Worm (Caenorhabditis elegans): ENCODE measurements around the gene nep-11.
"Not testable (repeated sequence)": the region's sequence is repeated elsewhere in the genome, so short reads cannot be mapped to it uniquely, and the experiment has no call there.

The nep-11 gene

DNA sequence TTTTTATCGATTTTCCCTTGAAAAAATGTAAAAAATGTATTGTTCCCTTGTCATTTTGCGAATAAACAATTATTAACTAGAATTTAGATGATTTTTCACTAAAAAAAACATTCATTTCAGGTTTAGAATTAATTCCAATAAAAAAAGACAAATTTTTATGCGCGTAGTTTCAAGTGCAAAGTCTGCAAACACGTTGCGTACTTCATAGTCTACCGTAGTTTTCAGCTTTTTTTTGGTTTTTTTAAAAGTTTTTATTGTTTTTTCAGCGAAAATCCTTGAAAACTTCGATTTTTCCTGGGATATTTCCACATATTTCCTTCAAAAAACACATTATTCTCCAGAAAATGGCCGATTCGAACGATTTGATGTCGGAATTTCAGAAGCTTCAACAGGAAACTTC lies 28.2 kb upstream of the nep-11 start, which contains the start of gene C16C8.11:
TSS of gene C16C8.11 (plus strand) at position 188 of the 400 bp plus-strand sequence.
- TF ChIP-seq hmg-20 (GFP tag; IDR thresholded peaks at IDR 0.05): no peak
- peak; percentile 80 for TF ChIP-seq lsl-1 (GFP tag; optimal IDR thresholded peaks at IDR 0.05)
- peak; percentile 7 for TF ChIP-seq xnd-1 (tag; optimal IDR thresholded peaks at IDR 0.05)
- TF ChIP-seq madf-6 (GFP tag; IDR thresholded peaks at IDR 0.05): peak; percentile 51; the same call in 1 of the 2 replicates
- TF ChIP-seq athp-1 (tag; optimal IDR thresholded peaks at IDR 0.05): peak; percentile 20
- TF ChIP-seq F10E7.11 (tag; optimal IDR thresholded peaks at IDR 0.05): no peak
- TF ChIP-seq hlh-26 (GFP tag; conservative IDR thresholded peaks at IDR 0.05): no peak
- TF ChIP-seq F33H1.4 (GFP tag; IDR thresholded peaks at IDR 0.05): 0 out of 2 replicates have a peak, but pooled peaks have one; percentile 25

DNA sequence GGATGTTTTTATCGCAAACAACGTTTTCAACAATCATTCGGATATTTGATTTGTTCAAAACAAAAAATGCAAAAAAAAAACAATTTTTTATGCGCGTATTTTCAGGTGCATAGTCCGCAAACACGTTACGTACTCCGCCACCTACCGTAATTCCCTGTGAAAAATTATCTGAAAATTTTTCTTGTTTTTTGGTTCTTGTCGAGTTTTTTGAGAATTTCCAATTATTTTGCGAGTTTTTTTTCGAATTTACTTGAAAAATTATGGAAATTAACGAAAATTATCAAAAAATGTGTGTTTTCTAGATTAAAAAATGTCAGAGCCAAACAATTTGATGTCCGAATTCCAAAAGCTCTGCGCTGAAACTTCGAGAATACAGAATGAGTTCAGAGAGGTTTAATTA lies 27.1 kb upstream of the nep-11 start, which contains the start of gene C16C8.12:
TSS of gene C16C8.12 (plus strand) at position 301 of the 400 bp plus-strand sequence.
- TF ChIP-seq D2030.7 (GFP tag; IDR thresholded peaks at IDR 0.05) (peak; percentile 18; the same call in 1 of the 2 replicates), F55B11.4 (tag; optimal IDR thresholded peaks at IDR 0.05; ENCODE audit: borderline replicate concordance, insufficient read depth) (no peak), lsl-1 (GFP tag; optimal IDR thresholded peaks at IDR 0.05) (peak; percentile 72), F23B12.7 (tag; optimal IDR thresholded peaks at IDR 0.05; ENCODE audit: insufficient read depth) (no peak)

DNA sequence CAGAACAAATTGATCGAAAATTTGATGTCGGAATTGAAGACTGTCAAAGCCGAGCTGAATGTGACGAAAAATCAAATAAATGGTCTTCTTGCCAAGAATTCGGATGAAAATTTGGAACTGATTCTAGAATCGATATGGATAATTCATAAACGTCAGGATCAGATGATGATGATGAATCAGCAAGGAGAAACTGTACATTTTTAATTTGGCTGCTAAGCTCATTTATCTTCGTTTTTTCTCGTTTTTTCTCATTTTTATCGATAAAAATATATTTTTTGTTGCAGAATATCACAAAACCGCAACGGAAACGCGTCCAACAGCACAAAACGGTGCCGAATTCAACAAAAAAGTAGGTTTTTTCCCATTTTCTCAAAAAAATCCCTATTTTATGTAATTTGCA lies 24.2 kb upstream of the nep-11 start, which contains the start of gene C16C8.14:
TSS of gene C16C8.14 (plus strand) at position 301 of the 400 bp plus-strand sequence.
- not testable (repeated sequence) for TF ChIP-seq mes-4 (tag; optimal IDR thresholded peaks at IDR 0.05); tbx-9 (tag; optimal IDR thresholded peaks at IDR 0.05; ENCODE audit: borderline replicate concordance); sdz-38 (tag; optimal IDR thresholded peaks at IDR 0.05)

DNA sequence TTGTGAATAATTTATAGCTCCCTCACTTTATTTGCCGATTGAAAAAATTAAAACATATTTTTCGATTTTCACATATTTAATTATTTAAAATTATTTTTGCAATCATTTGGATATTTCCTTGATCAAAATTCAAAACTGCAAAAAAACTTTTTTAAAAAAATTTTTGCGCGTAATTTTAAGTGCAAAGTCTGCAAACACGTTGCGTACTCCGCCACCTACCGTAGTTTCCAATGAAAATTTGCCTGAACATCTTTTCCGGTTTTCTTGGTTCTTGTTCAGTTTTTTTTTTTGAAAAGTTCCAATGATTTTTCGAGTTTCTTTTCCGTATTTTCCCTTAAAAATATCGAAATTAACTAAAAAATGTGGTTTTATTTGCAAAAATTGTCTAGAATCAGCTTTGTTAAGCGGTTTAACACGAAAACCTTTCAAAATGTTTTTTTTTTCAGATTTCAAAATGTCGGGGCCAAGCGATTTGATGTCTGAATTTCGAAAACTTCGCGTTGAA lies 23.5 kb upstream of the nep-11 start, which contains the start of gene C16C8.25:
TSS of gene C16C8.25 (plus strand) at position 455 of the 505 bp plus-strand sequence.
- TF ChIP-seq gei-17 (GFP tag; optimal IDR thresholded peaks at IDR 0.05) (no peak), repo-1 (tag; optimal IDR thresholded peaks at IDR 0.05) (no peak), snpc-1.1 (tag; optimal IDR thresholded peaks at IDR 0.05; ENCODE audit: insufficient read depth) (no peak), D2030.7 (GFP tag; IDR thresholded peaks at IDR 0.05) (0 out of 2 replicates have a peak, but pooled peaks have one; percentile 33), B0019.2 (GFP tag; conservative IDR thresholded peaks at IDR 0.05) (no peak), madf-6 (GFP tag; IDR thresholded peaks at IDR 0.05) (peak; percentile 60; the same call in 1 of the 2 replicates), let-526 (GFP tag; IDR thresholded peaks at IDR 0.05) (no peak), snpc-3.4 (tag; optimal IDR thresholded peaks at IDR 0.05) (no peak), Y95B8A.8 (GFP tag; IDR thresholded peaks at IDR 0.05) (no peak), C06A6.2 (GFP tag; conservative IDR thresholded peaks at IDR 0.05) (no peak), lsl-1 (GFP tag; optimal IDR thresholded peaks at IDR 0.05) (peak; percentile 72), dox-1 (GFP tag; IDR thresholded peaks at IDR 0.05) (no peak)

DNA sequence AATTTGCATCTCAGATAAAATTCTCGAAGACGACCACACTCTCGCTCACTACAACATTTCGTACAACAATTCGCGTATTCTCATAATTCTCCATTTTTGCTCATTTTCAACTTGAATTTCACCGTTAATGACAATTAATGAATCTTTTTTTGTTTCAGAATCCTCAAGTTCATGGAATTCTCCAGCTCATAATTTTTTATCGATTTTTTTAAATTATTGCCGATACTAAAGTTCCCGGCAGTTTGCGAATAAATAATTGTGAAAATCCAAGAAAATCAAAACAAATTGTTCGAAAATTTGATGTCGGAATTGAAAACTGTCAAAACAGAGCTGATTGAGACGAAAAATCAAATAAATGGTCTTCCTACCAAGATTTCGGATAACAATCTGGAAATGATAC lies 22.6 kb upstream of the nep-11 start, which contains the start of gene C16C8.21:
TSS of gene C16C8.21 (plus strand) at position 301 of the 400 bp plus-strand sequence.
- TF ChIP-seq ZK185.1 (tag; optimal IDR thresholded peaks at IDR 0.05; ENCODE audit: poor library complexity, severe bottlenecking): no peak
- TF ChIP-seq mes-4 (tag; optimal IDR thresholded peaks at IDR 0.05): no peak
- no peak for TF ChIP-seq ccch-3 (GFP tag; optimal IDR thresholded peaks at IDR 0.05)
- no peak for TF ChIP-seq D2030.7 (GFP tag; IDR thresholded peaks at IDR 0.05)
- no peak for TF ChIP-seq efl-1 (GFP tag; optimal IDR thresholded peaks at IDR 0.05)
- TF ChIP-seq lin-26 (GFP tag; IDR thresholded peaks at IDR 0.05): no peak
- TF ChIP-seq let-526 (GFP tag; IDR thresholded peaks at IDR 0.05): no peak
- no peak for TF ChIP-seq ztf-22 (GFP tag; optimal IDR thresholded peaks at IDR 0.05)
- no peak for TF ChIP-seq ceh-91 (GFP tag; IDR thresholded peaks at IDR 0.05)
